Worm (Caenorhabditis elegans): ENCODE data around the gene Y62H9A.3.

ce11 chrX:11892328-11892727 is 12.6 kb upstream of the Y62H9A.3 start, which contains the start of gene Y62H9A.8:
- TF ChIP-seq hrde-1 (tag; optimal IDR thresholded peaks at IDR 0.05; ENCODE audit: borderline replicate concordance) (no peak), ama-1 (optimal IDR thresholded peaks at IDR 0.05) (no peak), ama-1 (GFP tag; optimal IDR thresholded peaks at IDR 0.05) (no peak)

All from whole organism, young adult.